Worm (Caenorhabditis elegans): ENCODE results near the gene sri-7.

DNA sequence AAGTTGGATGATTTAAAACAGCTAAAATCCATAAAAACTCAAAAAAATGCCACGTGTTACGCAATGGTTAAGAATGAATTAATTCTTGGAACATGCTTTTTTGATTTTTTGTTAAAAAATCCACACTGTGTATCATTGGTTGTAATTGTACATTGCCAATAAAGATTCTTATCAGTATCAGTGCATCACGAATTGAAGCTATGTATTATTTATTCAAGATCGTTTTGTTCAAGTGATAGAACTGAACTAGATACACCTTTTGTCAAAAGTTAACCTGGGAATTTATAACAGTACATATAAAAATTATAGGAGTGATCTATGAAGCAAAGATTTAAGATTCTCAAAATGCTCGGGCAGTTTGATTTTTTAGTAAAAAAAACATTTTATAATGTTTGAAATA, 34.5 kb downstream of the sri-7 start:
- no peak for TF ChIP-seq dao-5 (tag; optimal IDR thresholded peaks at IDR 0.05)
- TF ChIP-seq him-1 (tag; optimal IDR thresholded peaks at IDR 0.05), result no peak

Measured in whole organism, L4/young adult.